Worm (Caenorhabditis elegans): ENCODE measurements around the gene nspg-14.

DNA sequence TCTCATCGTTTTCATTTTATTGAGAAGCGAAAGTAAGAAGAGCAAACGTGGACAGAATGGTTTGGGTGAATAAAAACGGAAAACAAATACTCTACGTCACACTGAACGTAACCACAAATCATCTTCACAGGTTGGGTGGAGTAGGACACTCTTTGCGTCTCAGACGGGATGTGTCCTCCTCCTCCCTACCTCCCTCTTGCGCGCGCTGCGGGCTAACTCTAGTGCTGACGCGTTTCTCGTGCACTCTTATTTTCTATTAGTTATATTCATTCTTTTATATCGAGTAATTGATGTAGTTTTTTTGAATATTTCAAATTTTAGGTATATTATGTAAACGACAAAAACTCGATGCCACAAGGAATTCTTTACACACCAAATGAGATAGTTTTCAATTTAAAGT lies 8.8 kb upstream of the nspg-14 start, which contains the start of gene Y34B4A.7:
- TF ChIP-seq ceh-28 (tag; optimal IDR thresholded peaks at IDR 0.05): peak; percentile 19
- no peak for TF ChIP-seq zag-1 (tag; optimal IDR thresholded peaks at IDR 0.05)
- peak; percentile 73 for TF ChIP-seq pha-4 (tag; optimal IDR thresholded peaks at IDR 0.05)
- TF ChIP-seq unc-62 (GFP tag; optimal IDR thresholded peaks at IDR 0.05): no peak
- TF ChIP-seq nhr-28 (tag; optimal IDR thresholded peaks at IDR 0.05): no peak
- TF ChIP-seq snpc-4 (tag; optimal IDR thresholded peaks at IDR 0.05): peak; percentile 80
- TF ChIP-seq pqm-1 (tag; optimal IDR thresholded peaks at IDR 0.05): no peak
- TF ChIP-seq lin-15B (tag; optimal IDR thresholded peaks at IDR 0.05): peak; percentile 48
